Fruit fly (Drosophila melanogaster) whole organism, adult: ENCODE measurements around the gene pum.
A peak's percentile ranks its signal among the peaks of the same experiment; 100 is the strongest.

ENCODE experiments used
- CG11617 ChIP-seq: fragments of 200-800 bp; sonication (Bioruptor generic); optimal IDR thresholded peaks from 2 replicates; lab custom pipeline; 2017; ENCODE audit warnings: mild to moderate bottlenecking, missing biosample characterization, missing genetic modification reagents, missing genetic modification characterization
- CG12768 ChIP-seq: fragments of 200-800 bp; sonication (Bioruptor generic); optimal IDR thresholded peaks from 2 replicates; lab custom pipeline; 2017; ENCODE audit warnings: missing biosample characterization, missing genetic modification characterization, mild to moderate bottlenecking, moderate library complexity, missing genetic modification reagents
- CG14711 ChIP-seq: fragments of 200-800 bp; sonication (Bioruptor generic); optimal IDR thresholded peaks from 2 replicates; lab custom pipeline; 2018; ENCODE audit warnings: missing biosample characterization, mild to moderate bottlenecking, missing genetic modification characterization, moderate library complexity
- CG1620 ChIP-seq: fragments of 200-800 bp; sonication (Bioruptor generic); optimal IDR thresholded peaks from 2 replicates; lab custom pipeline; 2016; ENCODE audit warnings: missing biosample characterization, missing genetic modification characterization
- CG33017 ChIP-seq: fragments of 200-800 bp; sonication (Bioruptor generic); optimal IDR thresholded peaks from 2 replicates; lab custom pipeline; 2018; ENCODE audit warnings: missing biosample characterization, mild to moderate bottlenecking, missing genetic modification characterization, moderate library complexity
- CG5204 ChIP-seq: fragments of 200-800 bp; sonication (Bioruptor generic); optimal IDR thresholded peaks from 2 replicates; lab custom pipeline; 2016; ENCODE audit warnings: missing biosample characterization, missing genetic modification characterization
- CG7045 ChIP-seq: fragments of 200-800 bp; sonication (Bioruptor generic); optimal IDR thresholded peaks from 2 replicates; lab custom pipeline; 2017; ENCODE audit warnings: missing biosample characterization, mild to moderate bottlenecking, missing genetic modification characterization
- CG7101 ChIP-seq: fragments of 200-800 bp; sonication (Bioruptor generic); optimal IDR thresholded peaks from 2 replicates; lab custom pipeline; 2018; ENCODE audit warnings: missing biosample characterization, mild to moderate bottlenecking, missing genetic modification characterization, moderate library complexity
- Clk ChIP-seq: fragments of 200-800 bp; sonication (Bioruptor generic); optimal IDR thresholded peaks from 2 replicates; lab custom pipeline; 2017; ENCODE audit warnings: missing biosample characterization, missing genetic modification characterization
- Crg-1 ChIP-seq: fragments of 200-800 bp; sonication (Bioruptor generic); optimal IDR thresholded peaks from 2 replicates; lab custom pipeline; 2016; ENCODE audit warnings: missing biosample characterization, missing genetic modification characterization
- Hr96 ChIP-seq: fragments of 200-800 bp; sonication (Bioruptor generic); optimal IDR thresholded peaks from 2 replicates; lab custom pipeline; 2016; ENCODE audit warnings: missing biosample characterization, missing genetic modification characterization
- Mnt ChIP-seq: fragments of 200-800 bp; sonication (Bioruptor generic); optimal IDR thresholded peaks from 2 replicates; lab custom pipeline; 2016; ENCODE audit warnings: missing biosample characterization, mild to moderate bottlenecking, missing genetic modification characterization
- bab1 ChIP-seq: fragments of 200-800 bp; sonication (Bioruptor generic); optimal IDR thresholded peaks from 3 replicates; lab custom pipeline; 2019; ENCODE audit warnings: missing biosample characterization, mild to moderate bottlenecking, missing genetic modification characterization, moderate library complexity
- cic ChIP-seq: fragments of 200-800 bp; sonication (Bioruptor generic); optimal IDR thresholded peaks from 2 replicates; lab custom pipeline; 2017; ENCODE audit warnings: missing biosample characterization, mild to moderate bottlenecking, missing genetic modification characterization, moderate library complexity
- cnc ChIP-seq, 2 experiments: fragments of >200 bp; optimal IDR thresholded peaks; 2 replicates each; lab custom pipeline; 2017
- kay ChIP-seq: fragments of 200-800 bp; sonication (Bioruptor generic); peaks from one replicate; lab custom pipeline; 2016; ENCODE audit warnings: missing biosample characterization, missing genetic modification characterization, borderline replicate concordance
- ovo ChIP-seq: fragments of 200-800 bp; sonication (Bioruptor generic); optimal IDR thresholded peaks from 2 replicates; lab custom pipeline; 2016; ENCODE audit warnings: missing biosample characterization, missing genetic modification characterization
- pad ChIP-seq: fragments of 200-800 bp; sonication (Bioruptor generic); optimal IDR thresholded peaks from 3 replicates; lab custom pipeline; 2017; ENCODE audit warnings: missing biosample characterization, missing genetic modification characterization, mild to moderate bottlenecking, moderate library complexity, missing genetic modification reagents
- tj ChIP-seq: fragments of 200-800 bp; sonication (Bioruptor generic); optimal IDR thresholded peaks from 3 replicates; lab custom pipeline; 2017; ENCODE audit warnings: missing biosample characterization, mild to moderate bottlenecking, missing genetic modification characterization, moderate library complexity
- toe ChIP-seq: fragments of 200-800 bp; sonication (Bioruptor generic); optimal IDR thresholded peaks from 2 replicates; lab custom pipeline; 2016; ENCODE audit warnings: missing biosample characterization, missing genetic modification characterization

Gene pum

dm6 chr3R:9083379-9083778 lies 154.1 kb downstream of the pum start:
- TF ChIP-seq CG1620 (GFP tag; lab: Kevin White, UChicago) = no peak
- no peak for TF ChIP-seq tj (GFP tag; lab: Kevin White, UChicago)
- TF ChIP-seq cnc (optimal IDR thresholded peaks at IDR 0.05; lab: Kevin White, UChicago) = no peak
- no peak for TF ChIP-seq CG11617
- no peak for TF ChIP-seq bab1 (GFP tag; lab: Kevin White, UChicago)
- TF ChIP-seq CG5204 (GFP tag; lab: Kevin White, UChicago) = no peak
- no peak for TF ChIP-seq Crg-1 (GFP tag; lab: Kevin White, UChicago)
- no peak for TF ChIP-seq pad
- no peak for TF ChIP-seq Hr96 (GFP tag; lab: Kevin White, UChicago)
- no peak for TF ChIP-seq kay (GFP tag; lab: Kevin White, UChicago)
- TF ChIP-seq ovo = no peak
- no peak for TF ChIP-seq cic (GFP tag; lab: Kevin White, UChicago)
- no peak for TF ChIP-seq CG7045 (GFP tag; lab: Kevin White, UChicago)
- TF ChIP-seq toe (GFP tag; lab: Kevin White, UChicago) = no peak
- TF ChIP-seq CG7101 (tag; lab: Kevin White, UChicago) = no peak
- no peak for TF ChIP-seq Clk (GFP tag; lab: Kevin White, UChicago)
- no peak for TF ChIP-seq CG12768 (GFP tag; lab: Kevin White, UChicago)
- no peak for TF ChIP-seq Mnt (GFP tag; lab: Kevin White, UChicago)

dm6 chr3R:9082332-9082731 lies 155.2 kb downstream of the pum start:
- no peak for TF ChIP-seq CG7101 (tag; lab: Kevin White, UChicago)
- no peak for TF ChIP-seq CG14711 (tag; lab: Kevin White, UChicago)
- TF ChIP-seq bab1 (GFP tag; lab: Kevin White, UChicago) = no peak
- TF ChIP-seq CG7045 (GFP tag; lab: Kevin White, UChicago) = no peak

- TF ChIP-seq CG5204 (GFP tag; lab: Kevin White, UChicago) (no peak), kay (GFP tag; lab: Kevin White, UChicago) (no peak)
These were observed 157.8 kb downstream of the pum start for dm6 chr3R:9079638-9080037.

DNA sequence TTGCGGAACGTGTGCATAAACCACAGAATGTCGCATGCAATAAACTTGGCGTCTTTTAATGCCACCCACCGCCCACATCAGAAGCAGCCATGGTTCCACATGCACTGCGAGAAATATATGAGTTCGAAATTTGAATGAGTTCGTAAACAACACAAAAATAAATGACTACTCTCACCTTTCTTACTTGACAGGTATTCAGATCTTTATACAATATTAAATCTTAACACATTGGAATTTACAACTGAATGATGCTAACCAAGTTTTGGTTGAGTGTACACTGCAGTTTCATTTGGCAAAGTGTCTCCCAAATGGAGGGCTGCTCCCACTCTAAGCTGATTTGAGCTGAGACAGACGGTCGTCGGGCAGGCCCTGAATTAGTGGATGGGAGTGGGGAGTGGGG lies 162.5 kb downstream of the pum start:
- TF ChIP-seq Mnt (GFP tag; lab: Kevin White, UChicago) (no peak), Crg-1 (GFP tag; lab: Kevin White, UChicago) (no peak), Hr96 (GFP tag; lab: Kevin White, UChicago) (peak; percentile 56), ovo (no peak), CG5204 (GFP tag; lab: Kevin White, UChicago) (peak; percentile 59), CG7045 (GFP tag; lab: Kevin White, UChicago) (peak; percentile 36), pad (no peak), CG33017 (tag; lab: Kevin White, UChicago) (peak; percentile 43), CG11617 (peak; percentile 3), CG7101 (tag; lab: Kevin White, UChicago) (peak; percentile 16), CG1620 (GFP tag; lab: Kevin White, UChicago) (no peak), cnc (optimal IDR thresholded peaks at IDR 0.05; lab: Kevin White, UChicago) (no peak), CG12768 (GFP tag; lab: Kevin White, UChicago) (peak; percentile 27), tj (GFP tag; lab: Kevin White, UChicago) (no peak), cic (GFP tag; lab: Kevin White, UChicago) (no peak), kay (GFP tag; lab: Kevin White, UChicago) (no peak), bab1 (GFP tag; lab: Kevin White, UChicago) (no peak), Clk (GFP tag; lab: Kevin White, UChicago) (peak; percentile 23), toe (GFP tag; lab: Kevin White, UChicago) (peak; percentile 16), CG14711 (tag; lab: Kevin White, UChicago) (peak; percentile 46)

DNA sequence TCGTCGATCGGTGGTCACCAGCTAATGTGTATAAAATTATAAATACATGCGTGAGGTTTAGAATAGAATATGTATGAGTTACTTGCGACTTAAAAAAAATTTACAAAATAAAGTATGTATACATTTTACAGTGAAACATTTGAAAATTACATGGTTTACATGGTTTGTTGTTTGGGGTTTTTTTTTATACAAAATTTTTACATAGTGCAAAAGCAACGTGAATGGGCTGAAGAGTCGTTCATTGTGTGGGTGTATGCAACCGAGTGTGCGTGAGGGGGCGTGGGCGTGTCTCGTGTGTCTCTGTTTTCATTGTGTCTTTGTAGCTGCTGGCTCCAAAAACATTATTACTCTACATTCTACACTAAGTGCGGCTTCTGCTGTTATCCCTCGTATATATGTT lies 167.6 kb downstream of the pum start:
- TF ChIP-seq CG12768 (GFP tag; lab: Kevin White, UChicago) (no peak), CG5204 (GFP tag; lab: Kevin White, UChicago) (no peak)

DNA sequence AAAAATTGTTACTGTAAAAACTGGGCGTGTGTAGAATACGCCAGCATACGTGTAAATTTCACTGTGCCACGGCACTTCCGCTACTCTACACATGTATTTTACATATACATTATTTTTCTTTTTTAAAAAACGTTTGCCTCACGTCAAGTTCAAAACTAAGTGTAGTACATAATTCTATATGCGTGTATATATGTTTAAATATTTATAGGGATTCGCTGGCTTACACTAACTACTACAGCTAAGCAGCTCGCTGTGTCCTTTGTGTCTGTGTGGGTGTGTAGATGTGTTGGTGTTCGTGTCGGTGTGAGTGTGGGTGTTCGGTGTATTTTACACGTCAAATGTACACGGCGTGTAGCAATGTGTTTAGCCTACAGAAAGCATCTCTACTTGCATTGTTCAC lies 169.1 kb downstream of the pum start:
- TF ChIP-seq kay (GFP tag; lab: Kevin White, UChicago) = no peak
- TF ChIP-seq toe (GFP tag; lab: Kevin White, UChicago) = no peak
- no peak for TF ChIP-seq CG1620 (GFP tag; lab: Kevin White, UChicago)
- no peak for TF ChIP-seq Mnt (GFP tag; lab: Kevin White, UChicago)
- TF ChIP-seq pad = no peak
- no peak for TF ChIP-seq Crg-1 (GFP tag; lab: Kevin White, UChicago)
- TF ChIP-seq CG11617 = no peak
- TF ChIP-seq CG7101 (tag; lab: Kevin White, UChicago) = no peak

DNA sequence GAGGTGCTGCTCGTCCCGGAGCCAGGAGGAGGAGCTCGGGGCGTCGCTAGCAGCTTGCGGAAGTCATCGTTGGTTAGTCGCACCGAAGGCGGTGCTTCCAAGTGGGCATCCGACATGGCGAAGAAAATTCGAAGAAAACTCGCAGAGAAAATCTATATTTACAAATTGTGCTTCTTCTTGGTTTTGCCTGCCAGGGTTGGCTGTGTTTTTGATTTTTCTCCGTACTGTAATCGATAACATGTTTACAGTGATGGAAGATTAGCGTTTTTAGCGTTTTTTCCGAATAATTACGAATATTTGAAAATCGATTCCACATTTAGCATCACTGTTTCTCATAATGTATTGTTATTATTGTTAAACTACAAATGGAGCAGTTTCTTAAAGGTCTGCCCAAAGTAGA lies 172.6 kb downstream of the pum start, which contains the start of the genes beag and Ada:
TSS of gene beag (minus strand) at position 205 of the 400 bp plus-strand sequence.
TSS of gene Ada (plus strand) at position 310 of the 400 bp plus-strand sequence.
- TF ChIP-seq toe (GFP tag; lab: Kevin White, UChicago) = peak; percentile 10
- no peak for TF ChIP-seq Hr96 (GFP tag; lab: Kevin White, UChicago)
- no peak for TF ChIP-seq CG5204 (GFP tag; lab: Kevin White, UChicago)
- no peak for TF ChIP-seq tj (GFP tag; lab: Kevin White, UChicago)
- no peak for TF ChIP-seq ovo
- TF ChIP-seq Clk (GFP tag; lab: Kevin White, UChicago) = peak; percentile 9
- no peak for TF ChIP-seq CG12768 (GFP tag; lab: Kevin White, UChicago)
- TF ChIP-seq CG11617 = peak; percentile 26
- TF ChIP-seq CG33017 (tag; lab: Kevin White, UChicago) = peak; percentile 48
- no peak for TF ChIP-seq kay (GFP tag; lab: Kevin White, UChicago)
- peak; percentile 65 for TF ChIP-seq bab1 (GFP tag; lab: Kevin White, UChicago)
- TF ChIP-seq pad = no peak
- TF ChIP-seq CG14711 (tag; lab: Kevin White, UChicago) = peak; percentile 95
- peak; percentile 51 for TF ChIP-seq Mnt (GFP tag; lab: Kevin White, UChicago)
- no peak for TF ChIP-seq cnc (optimal IDR thresholded peaks at IDR 0.05; lab: Kevin White, UChicago)
- TF ChIP-seq CG7101 (tag; lab: Kevin White, UChicago) = peak; percentile 61
